Worm (Caenorhabditis elegans) whole organism, L4 larva: ENCODE data around the gene Y53F4B.10.
"Not testable (repeated sequence)": the region's sequence is repeated elsewhere in the genome, so short reads cannot be mapped to it uniquely, and the experiment has no call there.

ENCODE experiments used
- D1046.2 ChIP-seq: fragments of 200-800 bp; sonication (Bioruptor generic); IDR thresholded peaks from 2 replicates; pipeline ENCODE4 v1.3.6; 2022; ENCODE audit warnings: missing genetic modification characterization, missing compliant biosample characterization
- F10B5.3 ChIP-seq: sonication (generic microtip); optimal IDR thresholded peaks from 2 replicates; lab custom pipeline; 2016; ENCODE audit warnings: mild to moderate bottlenecking, missing genetic modification characterization, missing compliant biosample characterization
- F44E2.7 ChIP-seq: fragments of 200-800 bp; sonication (Bioruptor generic); IDR thresholded peaks from 2 replicates; pipeline ENCODE4 v2.1.2; 2022; ENCODE audit warnings: missing genetic modification characterization, missing compliant biosample characterization
- Y48G9A.11 ChIP-seq: fragments of 200-800 bp; sonication (Bioruptor generic); IDR thresholded peaks from 2 replicates; pipeline ENCODE4 v1.3.6; 2022; ENCODE audit warnings: missing genetic modification reagents, missing genetic modification characterization, missing compliant biosample characterization
- aha-1 ChIP-seq: fragments of 150-350 bp; peaks from one replicate; lab custom pipeline; 2014; ENCODE audit warnings: missing biosample characterization, missing genetic modification characterization
- aly-2 ChIP-seq: sonication (generic microtip); optimal IDR thresholded peaks from 2 replicates; lab custom pipeline; 2018; ENCODE audit warnings: missing biosample characterization, missing genetic modification characterization
- ceh-20 ChIP-seq: fragments of 200-800 bp; sonication (Bioruptor generic); IDR thresholded peaks from 2 replicates; pipeline ENCODE4 v1.3.6; 2022; ENCODE audit warnings: missing genetic modification reagents, missing genetic modification characterization, missing compliant biosample characterization
- ceh-32 ChIP-seq: sonication (generic microtip); optimal IDR thresholded peaks from 2 replicates; lab custom pipeline; 2016; ENCODE audit warnings: mild to moderate bottlenecking, missing genetic modification characterization, missing compliant biosample characterization; ENCODE audit not compliant: poor library complexity
- ceh-44 ChIP-seq: fragments of 200-800 bp; sonication (Bioruptor generic); IDR thresholded peaks from 2 replicates; pipeline ENCODE4 v1.3.6; 2022; ENCODE audit warnings: missing genetic modification reagents, missing genetic modification characterization, missing compliant biosample characterization
- ceh-62 ChIP-seq: sonication (generic microtip); optimal IDR thresholded peaks from 2 replicates; lab custom pipeline; 2017; ENCODE audit warnings: missing biosample characterization, missing genetic modification characterization
- ceh-82 ChIP-seq: sonication (generic microtip); optimal IDR thresholded peaks from 2 replicates; lab custom pipeline; 2017; ENCODE audit warnings: missing biosample characterization, missing genetic modification characterization
- cey-2 ChIP-seq: sonication (generic microtip); optimal IDR thresholded peaks from 3 replicates; lab custom pipeline; 2017; ENCODE audit warnings: missing genetic modification characterization, mild to moderate bottlenecking, missing compliant biosample characterization, antibody characterized with exemption, borderline replicate concordance; ENCODE audit not compliant: insufficient read depth
- ctbp-1 ChIP-seq: fragments of 200-800 bp; sonication (Bioruptor generic); IDR thresholded peaks from 2 replicates; pipeline ENCODE4 v1.3.6; 2022; ENCODE audit warnings: missing genetic modification reagents, missing genetic modification characterization, missing compliant biosample characterization
- daf-12 ChIP-seq: fragments of 150-350 bp; optimal IDR thresholded peaks from 2 replicates; lab custom pipeline; 2014; ENCODE audit warnings: missing biosample characterization, missing genetic modification reagents, missing genetic modification characterization
- daf-16 ChIP-seq, 3 experiments: sonication (generic microtip); optimal IDR thresholded peaks; 2 replicates each; lab custom pipeline; 2016 to 2017; ENCODE audit warnings: missing genetic modification characterization in 3 of 3, missing genetic modification reagents in 3 of 3, mild to moderate bottlenecking in 2 of 3, missing compliant biosample characterization in 2 of 3, missing biosample characterization in 1 of 3, moderate library complexity in 1 of 3
- daf-19 ChIP-seq: fragments of 200-800 bp; sonication (Bioruptor generic); conservative IDR thresholded peaks from 2 replicates; pipeline ENCODE4 v1.3.6; 2022; ENCODE audit warnings: missing genetic modification characterization, missing compliant biosample characterization
- fkh-10 ChIP-seq: fragments of 150-350 bp; optimal IDR thresholded peaks from 2 replicates; lab custom pipeline; 2014; ENCODE audit warnings: missing biosample characterization, missing genetic modification reagents, missing genetic modification characterization
- fos-1 ChIP-seq: fragments of 150-350 bp; optimal IDR thresholded peaks from 2 replicates; lab custom pipeline; 2014; ENCODE audit warnings: missing biosample characterization, missing genetic modification characterization
- gei-8 ChIP-seq: fragments of 200-800 bp; sonication (Bioruptor generic); optimal IDR thresholded peaks from 2 replicates; lab custom pipeline; 2018; ENCODE audit warnings: mild to moderate bottlenecking, missing genetic modification characterization, missing compliant biosample characterization
- hif-1 ChIP-seq, 2 experiments: sonication (generic microtip); optimal IDR thresholded peaks; 2 replicates each; lab custom pipeline; 2016 to 2017; ENCODE audit warnings: missing compliant biosample characterization in 2 of 2, missing genetic modification characterization in 2 of 2, missing genetic modification reagents in 2 of 2, missing genotype in 2 of 2, mild to moderate bottlenecking in 1 of 2
- hlh-11 ChIP-seq: fragments of 200-800 bp; sonication (Bioruptor generic); optimal IDR thresholded peaks from 2 replicates; lab custom pipeline; 2018; ENCODE audit warnings: mild to moderate bottlenecking, missing genetic modification characterization, missing compliant biosample characterization
- hlh-30 ChIP-seq: sonication (generic microtip); optimal IDR thresholded peaks from 2 replicates; lab custom pipeline; 2017; ENCODE audit warnings: antibody characterized with exemption, mild to moderate bottlenecking, missing genetic modification characterization, missing compliant biosample characterization; ENCODE audit not compliant: insufficient read depth
- jun-1 ChIP-seq: fragments of 150-350 bp; optimal IDR thresholded peaks from 2 replicates; lab custom pipeline; 2014; ENCODE audit warnings: missing biosample characterization, missing genetic modification reagents, missing genetic modification characterization
- lin-15B ChIP-seq: fragments of 150-350 bp; sonication (generic microtip); optimal IDR thresholded peaks from 3 replicates; lab custom pipeline; 2014; ENCODE audit warnings: missing biosample characterization, missing genetic modification characterization
- lin-29 ChIP-seq: fragments of 200-800 bp; sonication (Bioruptor generic); IDR thresholded peaks from 2 replicates; pipeline ENCODE4 v1.3.6; 2022; ENCODE audit warnings: missing genetic modification reagents, missing genetic modification characterization, missing compliant biosample characterization
- madf-5 ChIP-seq, 2 experiments: fragments of 200-800 bp; sonication (Bioruptor generic); IDR thresholded peaks; 2 replicates each; pipeline ENCODE4 v1.3.6; 2022; ENCODE audit warnings: missing compliant biosample characterization in 2 of 2, missing genetic modification characterization in 2 of 2
- mdt-29 ChIP-seq: fragments of 200-800 bp; sonication (Bioruptor generic); IDR thresholded peaks from 2 replicates; pipeline ENCODE4 v1.3.6; 2022; ENCODE audit warnings: missing genetic modification reagents, missing genetic modification characterization, missing compliant biosample characterization
- mep-1 ChIP-seq: fragments of 150-350 bp; sonication (generic microtip); optimal IDR thresholded peaks from 3 replicates; lab custom pipeline; 2014; ENCODE audit warnings: missing biosample characterization, missing genetic modification characterization
- mes-2 ChIP-seq: sonication (generic microtip); optimal IDR thresholded peaks from 2 replicates; lab custom pipeline; 2016; ENCODE audit warnings: missing genotype, mild to moderate bottlenecking, missing genetic modification characterization, missing compliant biosample characterization; ENCODE audit not compliant: poor library complexity, severe bottlenecking
- nhr-102 ChIP-seq: sonication (generic microtip); optimal IDR thresholded peaks from 2 replicates; lab custom pipeline; 2016; ENCODE audit warnings: mild to moderate bottlenecking, missing genetic modification characterization, moderate library complexity, missing compliant biosample characterization
- nhr-11 ChIP-seq: fragments of 150-350 bp; optimal IDR thresholded peaks from 2 replicates; lab custom pipeline; 2014; ENCODE audit warnings: missing biosample characterization, missing genetic modification characterization
- nhr-111 ChIP-seq: fragments of 200-800 bp; sonication (Bioruptor generic); optimal IDR thresholded peaks from 2 replicates; lab custom pipeline; 2018; ENCODE audit warnings: mild to moderate bottlenecking, missing genetic modification characterization, missing compliant biosample characterization
- nhr-25 ChIP-seq: sonication (generic microtip); optimal IDR thresholded peaks from 2 replicates; lab custom pipeline; 2017; ENCODE audit warnings: missing genetic modification characterization, mild to moderate bottlenecking, missing compliant biosample characterization, antibody characterized with exemption, moderate library complexity, borderline replicate concordance; ENCODE audit not compliant: insufficient read depth
- nhr-28 ChIP-seq: fragments of 150-350 bp; optimal IDR thresholded peaks from 2 replicates; lab custom pipeline; 2014; ENCODE audit warnings: missing biosample characterization, missing genetic modification characterization
- nhr-42 ChIP-seq: fragments of 200-800 bp; sonication (Bioruptor generic); IDR thresholded peaks from 2 replicates; pipeline ENCODE4 v1.3.6; 2022; ENCODE audit warnings: missing genetic modification characterization, missing compliant biosample characterization
- nhr-6 ChIP-seq: fragments of 150-350 bp; optimal IDR thresholded peaks from 2 replicates; lab custom pipeline; 2014; ENCODE audit warnings: missing biosample characterization, missing genetic modification characterization
- nhr-76 ChIP-seq: fragments of 150-350 bp; optimal IDR thresholded peaks from 2 replicates; lab custom pipeline; 2014; ENCODE audit warnings: missing biosample characterization, missing genetic modification characterization
- nhr-77 ChIP-seq: fragments of 150-350 bp; optimal IDR thresholded peaks from 2 replicates; lab custom pipeline; 2014; ENCODE audit warnings: missing biosample characterization, missing genetic modification characterization
- php-3 ChIP-seq: fragments of 200-800 bp; sonication (Bioruptor generic); IDR thresholded peaks from 2 replicates; pipeline ENCODE4 v1.3.6; 2022; ENCODE audit warnings: missing genetic modification reagents, missing genetic modification characterization, missing compliant biosample characterization
- pqm-1 ChIP-seq: sonication (generic microtip); optimal IDR thresholded peaks from 2 replicates; lab custom pipeline; 2017; ENCODE audit warnings: missing biosample characterization, missing genetic modification characterization
- snpc-1.2 ChIP-seq: fragments of 200-800 bp; sonication (Bioruptor generic); IDR thresholded peaks from 2 replicates; pipeline ENCODE4 v1.3.6; 2022; ENCODE audit warnings: missing genetic modification reagents, missing genetic modification characterization, missing compliant biosample characterization
- spr-1 ChIP-seq: sonication (generic microtip); optimal IDR thresholded peaks from 2 replicates; lab custom pipeline; 2016; ENCODE audit warnings: mild to moderate bottlenecking, missing genetic modification characterization, missing compliant biosample characterization
- tag-97 ChIP-seq: fragments of 200-800 bp; sonication (Bioruptor generic); IDR thresholded peaks from 2 replicates; pipeline ENCODE4 v1.3.6; 2022; ENCODE audit warnings: missing genetic modification characterization, missing compliant biosample characterization
- tra-1 ChIP-seq: fragments of 200-800 bp; sonication (Bioruptor generic); IDR thresholded peaks from 2 replicates; pipeline ENCODE4 v1.3.6; 2022; ENCODE audit warnings: missing genetic modification reagents, missing genetic modification characterization, missing compliant biosample characterization
- vab-7 ChIP-seq: fragments of 200-800 bp; sonication (Bioruptor generic); IDR thresholded peaks from 2 replicates; pipeline ENCODE4 v1.3.6; 2022; ENCODE audit warnings: missing genetic modification reagents, missing genetic modification characterization, missing compliant biosample characterization
- zag-1 ChIP-seq: fragments of 150-350 bp; optimal IDR thresholded peaks from 2 replicates; lab custom pipeline; 2014; ENCODE audit warnings: missing biosample characterization, missing genetic modification characterization

The Y53F4B.10 gene

DNA sequence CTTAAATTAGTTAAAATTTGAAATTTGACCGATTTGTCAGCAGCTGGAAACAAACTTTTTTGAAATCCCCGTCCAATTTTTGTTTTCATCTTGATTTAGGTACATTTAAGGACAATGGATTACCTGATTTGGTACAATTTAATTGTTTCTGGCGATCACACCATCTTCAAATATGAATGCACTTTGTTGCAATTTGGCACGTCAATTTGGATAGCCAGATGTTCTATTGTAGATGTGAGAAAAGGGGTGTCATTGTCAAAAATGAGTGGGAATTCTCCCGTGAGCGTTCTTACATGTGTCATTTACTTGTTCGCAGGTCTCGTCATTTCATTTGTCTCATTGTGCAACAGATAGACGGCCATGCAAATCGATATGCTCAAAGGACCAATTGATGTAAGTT is 15.1 kb downstream of the Y53F4B.10 start, which contains the start of gene Y53F4B.43:
Y53F4B.43 (plus strand) TSS at position 301 of the 400 bp plus-strand sequence.
- not testable (repeated sequence) for TF ChIP-seq D1046.2 (GFP tag; lab: Robert Waterston, UW); lin-15B (tag; lab: Kevin White, UChicago); daf-12 (tag; lab: Kevin White, UChicago)

DNA sequence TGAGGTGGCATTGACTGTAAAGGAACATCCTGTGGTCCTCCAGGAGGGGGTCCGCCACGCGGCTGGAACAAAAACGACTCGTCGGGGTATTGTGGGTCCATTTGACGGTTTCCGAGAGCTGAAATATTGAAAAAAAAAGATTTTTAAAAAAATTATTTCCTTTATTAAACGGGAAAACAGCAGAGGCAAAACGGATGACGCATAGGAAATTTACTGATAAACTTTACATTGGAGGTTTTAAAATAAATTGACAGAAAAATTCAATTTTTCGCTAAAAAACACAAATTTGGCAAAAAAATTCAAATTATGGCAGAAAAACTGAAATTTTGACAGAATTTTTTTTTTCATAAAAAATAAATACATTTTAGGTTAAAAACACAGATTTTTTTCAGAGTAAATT is 19.4 kb downstream of the Y53F4B.10 start, which contains the start of gene Y53F4B.5:
Y53F4B.5 (minus strand) TSS at position 101 of the 400 bp plus-strand sequence.
- TF ChIP-seq F10B5.3 (tag; lab: Kevin White, UChicago) = no peak
- TF ChIP-seq jun-1 (tag; lab: Kevin White, UChicago) = no peak
- TF ChIP-seq ceh-44 (GFP tag; lab: Robert Waterston, UW) = no peak
- TF ChIP-seq nhr-28 (tag; lab: Kevin White, UChicago) = no peak
- no peak for TF ChIP-seq fkh-10
- no peak for TF ChIP-seq tra-1 (GFP tag; lab: Robert Waterston, UW)
- no peak for TF ChIP-seq zag-1
- no peak for TF ChIP-seq F44E2.7 (GFP tag; lab: Robert Waterston, UW)
- no peak for TF ChIP-seq php-3
- no peak for TF ChIP-seq madf-5 (GFP tag; IDR thresholded peaks at IDR 0.05; lab: Robert Waterston, UW)
- TF ChIP-seq ceh-62 = no peak
- no peak for TF ChIP-seq nhr-111 (GFP tag; lab: Kevin White, UChicago)
- TF ChIP-seq fos-1 (tag; lab: Kevin White, UChicago) = no peak

DNA sequence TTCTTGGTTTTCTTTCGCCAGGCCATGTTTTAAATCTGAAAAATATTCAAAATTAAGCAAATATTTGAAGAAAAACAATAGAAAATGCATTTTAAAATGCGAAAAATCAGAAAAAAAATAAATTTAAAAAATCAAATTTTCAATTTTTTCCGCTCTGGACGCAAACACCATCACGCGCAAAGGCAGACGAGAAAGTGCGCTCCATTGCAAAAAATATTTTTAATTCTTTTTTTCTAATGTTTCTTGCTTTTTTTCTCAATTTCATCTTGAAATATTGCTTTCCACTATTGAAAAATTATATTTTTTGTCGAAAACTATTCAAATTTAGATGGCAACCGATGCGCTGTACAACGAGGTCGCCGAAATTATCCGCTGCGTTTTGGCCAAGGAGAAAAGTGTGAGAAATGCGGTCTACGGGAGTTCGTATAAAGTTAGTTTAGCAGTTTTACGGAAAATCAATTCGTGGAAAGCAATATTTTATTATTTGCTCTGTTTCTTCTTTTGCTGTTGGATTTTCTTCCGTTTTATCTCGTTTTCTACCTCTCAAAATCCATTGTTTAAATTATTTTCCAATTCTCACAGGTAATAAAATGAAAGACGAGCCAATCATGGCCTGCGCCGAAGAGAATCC is 33.9 kb downstream of the Y53F4B.10 start, which contains the start of the genes pole-4, nsun-5 and metl-2:
pole-4 (minus strand) TSS at position 35 of the 631 bp plus-strand sequence.
nsun-5 (plus strand) TSS at position 298 of the 631 bp plus-strand sequence.
metl-2 (plus strand) TSS at position 581 of the 631 bp plus-strand sequence.
- TF ChIP-seq F44E2.7 (GFP tag; lab: Robert Waterston, UW) (no peak), aha-1 (tag; lab: Kevin White, UChicago) (peak; percentile 71), snpc-1.2 (GFP tag; lab: Robert Waterston, UW) (no peak), nhr-25 (tag; lab: Kevin White, UChicago) (no peak), aly-2 (tag; lab: Kevin White, UChicago) (no peak), nhr-76 (tag; lab: Kevin White, UChicago) (no peak), mep-1 (tag; lab: Kevin White, UChicago) (peak; percentile 34), nhr-111 (GFP tag; lab: Kevin White, UChicago) (no peak), ceh-20 (GFP tag; lab: Robert Waterston, UW) (no peak), fkh-10 (peak; percentile 11), Y48G9A.11 (GFP tag; lab: Robert Waterston, UW) (no peak), daf-19 (GFP tag; lab: Robert Waterston, UW) (no peak), mes-2 (tag; lab: Kevin White, UChicago) (peak; percentile 65), nhr-11 (no peak), cey-2 (tag; lab: Kevin White, UChicago) (no peak), vab-7 (GFP tag; lab: Robert Waterston, UW) (no peak), ceh-82 (no peak), nhr-6 (tag; lab: Kevin White, UChicago) (peak; percentile 39), mdt-29 (GFP tag; lab: Robert Waterston, UW) (no peak), hif-1 (tag; optimal IDR thresholded peaks at IDR 0.05; lab: Kevin White, UChicago) (no peak), lin-29 (GFP tag; lab: Robert Waterston, UW) (no peak), ctbp-1 (0 out of 2 replicates have a peak, but pooled peaks have one; percentile 15), pqm-1 (tag; lab: Kevin White, UChicago) (no peak), ceh-32 (no peak), spr-1 (tag; lab: Kevin White, UChicago) (no peak), nhr-102 (tag; lab: Kevin White, UChicago) (no peak), nhr-42 (no peak), nhr-77 (tag; lab: Kevin White, UChicago) (peak; percentile 74), hlh-30 (tag; lab: Kevin White, UChicago) (peak; percentile 24), hlh-11 (tag; lab: Kevin White, UChicago) (no peak), daf-16 (GFP tag; optimal IDR thresholded peaks at IDR 0.05; lab: Kevin White, UChicago) (no peak), daf-16 (tag; optimal IDR thresholded peaks at IDR 0.05; lab: Kevin White, UChicago) (peak; percentile 21), gei-8 (GFP tag; lab: Kevin White, UChicago) (no peak), nhr-28 (tag; lab: Kevin White, UChicago) (peak; percentile 1), ceh-62 (no peak), tag-97 (GFP tag; lab: Robert Waterston, UW) (no peak)
